Worm (Caenorhabditis elegans) whole organism, young adult: ENCODE measurements around the gene F11F1.1.
A peak's percentile ranks its signal among the peaks of the same experiment; 100 is the strongest.

Experiments
- B0261.1 ChIP-seq: sonication (generic microtip); optimal IDR thresholded peaks from 2 replicates; lab custom pipeline; 2016; ENCODE audit warnings: mild to moderate bottlenecking, missing genetic modification characterization, moderate library complexity, missing compliant biosample characterization
- B0336.3 ChIP-seq: fragments of 200-800 bp; sonication (Bioruptor generic); IDR thresholded peaks from 2 replicates; pipeline ENCODE4 v1.3.6; 2022; ENCODE audit warnings: missing genetic modification characterization, missing compliant biosample characterization
- C06A6.2 ChIP-seq: fragments of 200-800 bp; sonication (Bioruptor generic); conservative IDR thresholded peaks from 2 replicates; pipeline ENCODE4 v1.3.6; 2022; ENCODE audit warnings: missing genetic modification characterization, missing compliant biosample characterization
- C17E4.6 ChIP-seq: fragments of 200-800 bp; sonication (Bioruptor generic); IDR thresholded peaks from 2 replicates; pipeline ENCODE4 v1.3.6; 2022; ENCODE audit warnings: missing genetic modification reagents, missing genetic modification characterization, missing compliant biosample characterization
- F37B4.10 ChIP-seq: fragments of 200-800 bp; sonication (Bioruptor generic); IDR thresholded peaks from 2 replicates; pipeline ENCODE4 v1.3.6; 2022; ENCODE audit warnings: missing genetic modification characterization, missing compliant biosample characterization
- F39B2.1 ChIP-seq: fragments of 200-800 bp; sonication (Bioruptor generic); IDR thresholded peaks from 2 replicates; pipeline ENCODE4 v1.3.6; 2022; ENCODE audit warnings: missing genetic modification reagents, missing genetic modification characterization, missing compliant biosample characterization
- F52B5.7 ChIP-seq: sonication (generic microtip); optimal IDR thresholded peaks from 2 replicates; lab custom pipeline; 2016; ENCODE audit warnings: mild to moderate bottlenecking, missing genetic modification characterization, missing compliant biosample characterization
- F55B11.4 ChIP-seq: sonication (generic microtip); optimal IDR thresholded peaks from 2 replicates; lab custom pipeline; 2016; ENCODE audit warnings: missing compliant biosample characterization, missing genetic modification characterization, borderline replicate concordance; ENCODE audit not compliant: insufficient read depth
- K11D2.4 ChIP-seq: fragments of 200-800 bp; sonication (Bioruptor generic); IDR thresholded peaks from 2 replicates; pipeline ENCODE4 v1.3.6; 2022; ENCODE audit warnings: missing genetic modification reagents, missing genetic modification characterization, missing compliant biosample characterization
- K12H6.12 ChIP-seq: fragments of 200-800 bp; sonication (Bioruptor generic); optimal IDR thresholded peaks from 2 replicates; lab custom pipeline; 2018; ENCODE audit warnings: mild to moderate bottlenecking, missing genetic modification characterization, missing compliant biosample characterization
- T07F8.4 ChIP-seq: sonication (generic microtip); optimal IDR thresholded peaks from 2 replicates; lab custom pipeline; 2016; ENCODE audit warnings: mild to moderate bottlenecking, missing genetic modification characterization, moderate library complexity, missing compliant biosample characterization
- Y53G8AR.9 ChIP-seq: fragments of 200-800 bp; sonication (Bioruptor generic); conservative IDR thresholded peaks from 2 replicates; pipeline ENCODE4 v1.3.6; 2022; ENCODE audit warnings: missing genetic modification reagents, missing genetic modification characterization, missing compliant biosample characterization
- Y56A3A.18 ChIP-seq: fragments of 200-800 bp; sonication (Bioruptor generic); IDR thresholded peaks from 2 replicates; pipeline ENCODE4 v1.3.6; 2022; ENCODE audit warnings: missing genetic modification reagents, missing genetic modification characterization, missing compliant biosample characterization
- Y95B8A.8 ChIP-seq: fragments of 200-800 bp; sonication (Bioruptor generic); IDR thresholded peaks from 2 replicates; pipeline ENCODE4 v1.3.6; 2022; ENCODE audit warnings: missing genetic modification reagents, missing genetic modification characterization, missing compliant biosample characterization
- athp-1 ChIP-seq: sonication (generic microtip); optimal IDR thresholded peaks from 2 replicates; lab custom pipeline; 2017; ENCODE audit warnings: mild to moderate bottlenecking, missing genetic modification characterization, missing compliant biosample characterization
- attf-3 ChIP-seq: fragments of 200-800 bp; sonication (Bioruptor generic); conservative IDR thresholded peaks from 2 replicates; pipeline ENCODE4 v1.3.6; 2022; ENCODE audit warnings: missing genetic modification reagents, missing genetic modification characterization, missing compliant biosample characterization
- attf-5 ChIP-seq: fragments of 200-800 bp; sonication (Bioruptor generic); optimal IDR thresholded peaks from 2 replicates; lab custom pipeline; 2018; ENCODE audit warnings: mild to moderate bottlenecking, missing genetic modification characterization, missing compliant biosample characterization
- ccch-3 ChIP-seq: fragments of 200-800 bp; sonication (Bioruptor generic); optimal IDR thresholded peaks from 2 replicates; lab custom pipeline; 2018; ENCODE audit warnings: mild to moderate bottlenecking, missing genetic modification characterization, missing compliant biosample characterization
- cebp-1 ChIP-seq, 2 experiments: fragments of 200-800 bp in 1 of 2; sonication (Bioruptor generic) in 1 of 2; sonication (generic microtip) in 1 of 2; IDR thresholded peaks in 1 of 2; optimal IDR thresholded peaks in 1 of 2; 2 replicates each; pipeline versions ENCODE4 v1.3.6 to Lab custom; 2017 to 2022; ENCODE audit warnings: missing compliant biosample characterization in 2 of 2, missing genetic modification characterization in 2 of 2, mild to moderate bottlenecking in 1 of 2, missing genetic modification reagents in 1 of 2, moderate library complexity in 1 of 2
- ceh-100 ChIP-seq: fragments of 200-800 bp; sonication (Bioruptor generic); IDR thresholded peaks from 2 replicates; pipeline ENCODE4 v1.3.6; 2022; ENCODE audit warnings: missing genetic modification reagents, missing genetic modification characterization, missing compliant biosample characterization
- dox-1 ChIP-seq: fragments of 200-800 bp; sonication (Bioruptor generic); IDR thresholded peaks from 2 replicates; pipeline ENCODE4 v1.3.6; 2022; ENCODE audit warnings: missing genetic modification reagents, missing genetic modification characterization, missing compliant biosample characterization
- egl-44 ChIP-seq: fragments of 200-800 bp; sonication (Bioruptor generic); IDR thresholded peaks from 2 replicates; pipeline ENCODE4 v1.3.6; 2022; ENCODE audit warnings: missing genetic modification reagents, missing genetic modification characterization, missing compliant biosample characterization
- hmg-1.2 ChIP-seq: fragments of 200-800 bp; sonication (Bioruptor generic); IDR thresholded peaks from 2 replicates; pipeline ENCODE4 v1.3.6; 2022; ENCODE audit warnings: missing genetic modification reagents, missing genetic modification characterization, missing compliant biosample characterization
- hsf-1 ChIP-seq: fragments of 200-800 bp; sonication (Bioruptor generic); IDR thresholded peaks from 2 replicates; pipeline ENCODE4 v1.3.6; 2022; ENCODE audit warnings: missing genetic modification reagents, missing genetic modification characterization, missing compliant biosample characterization
- let-526 ChIP-seq: fragments of 200-800 bp; sonication (Bioruptor generic); IDR thresholded peaks from 2 replicates; pipeline ENCODE4 v1.3.6; 2022; ENCODE audit warnings: missing genetic modification reagents, missing genetic modification characterization, missing compliant biosample characterization
- lin-35 ChIP-seq, 3 experiments: fragments of 150-350 bp in 2 of 3; sonication (generic microtip) in 1 of 3; optimal IDR thresholded peaks; 2 replicates each; lab custom pipeline; 2014 to 2018; ENCODE audit warnings: missing biosample characterization in 3 of 3, missing genetic modification characterization in 3 of 3, missing genetic modification reagents in 3 of 3
- lin-40 ChIP-seq: sonication (generic microtip); optimal IDR thresholded peaks from 2 replicates; lab custom pipeline; 2016; ENCODE audit warnings: missing genetic modification characterization, mild to moderate bottlenecking, missing compliant biosample characterization, missing genotype, missing genetic modification reagents
- mes-4 ChIP-seq: sonication (generic microtip); optimal IDR thresholded peaks from 2 replicates; lab custom pipeline; 2016; ENCODE audit warnings: missing genotype, missing genetic modification characterization, missing compliant biosample characterization
- nfyb-1 ChIP-seq: fragments of 200-800 bp; sonication (Bioruptor generic); IDR thresholded peaks from 2 replicates; pipeline ENCODE4 v1.3.6; 2022; ENCODE audit warnings: missing genetic modification reagents, missing genetic modification characterization, missing compliant biosample characterization
- nhr-80 ChIP-seq: sonication (generic microtip); optimal IDR thresholded peaks from 2 replicates; lab custom pipeline; 2016; ENCODE audit warnings: missing genetic modification characterization, missing compliant biosample characterization
- pbrm-1 ChIP-seq: fragments of 200-800 bp; sonication (Bioruptor generic); IDR thresholded peaks from 2 replicates; pipeline ENCODE4 v1.3.6; 2022; ENCODE audit warnings: missing genetic modification reagents, missing genetic modification characterization, missing compliant biosample characterization
- rpc-1 ChIP-seq, 2 experiments: fragments of 150-350 bp in 1 of 2; sonication (generic microtip) in 1 of 2; optimal IDR thresholded peaks; 2 replicates each; lab custom pipeline; 2014 to 2018; ENCODE audit warnings: missing biosample characterization in 1 of 2, missing genetic modification characterization in 1 of 2, missing genetic modification reagents in 1 of 2, missing genotype in 1 of 2
- sdz-38 ChIP-seq: sonication (generic microtip); optimal IDR thresholded peaks from 2 replicates; lab custom pipeline; 2016; ENCODE audit warnings: missing genotype, missing genetic modification characterization, missing compliant biosample characterization
- sea-2 ChIP-seq: fragments of 200-800 bp; sonication (Bioruptor generic); IDR thresholded peaks from 2 replicates; pipeline ENCODE4 v1.3.6; 2022; ENCODE audit warnings: missing genetic modification characterization, missing compliant biosample characterization
- snpc-1.3 ChIP-seq: sonication (generic microtip); optimal IDR thresholded peaks from 2 replicates; lab custom pipeline; 2017; ENCODE audit warnings: missing genetic modification characterization, mild to moderate bottlenecking, missing compliant biosample characterization, antibody characterized with exemption, moderate library complexity, missing genotype, missing genetic modification reagents; ENCODE audit not compliant: insufficient read depth
- snpc-4 ChIP-seq, 5 experiments: fragments of 150-350 bp in 1 of 5; sonication (generic microtip) in 4 of 5; optimal IDR thresholded peaks; 2 replicates each; lab custom pipeline; 2014 to 2018; ENCODE audit warnings: missing genetic modification characterization in 5 of 5, missing biosample characterization in 3 of 5, antibody characterized with exemption in 2 of 5, mild to moderate bottlenecking in 2 of 5, missing compliant biosample characterization in 2 of 5, missing genotype in 2 of 5, moderate library complexity in 2 of 5, missing genetic modification reagents in 1 of 5
- tbp1 ChIP-seq: fragments of 200-800 bp; sonication (Bioruptor generic); optimal IDR thresholded peaks from 2 replicates; lab custom pipeline; 2018; ENCODE audit warnings: mild to moderate bottlenecking, missing genetic modification characterization, missing compliant biosample characterization
- unc-62 ChIP-seq: fragments of 150-350 bp; optimal IDR thresholded peaks from 2 replicates; lab custom pipeline; 2014; ENCODE audit warnings: missing biosample characterization, missing genetic modification reagents, missing genetic modification characterization
- zim-3 ChIP-seq: sonication (generic microtip); optimal IDR thresholded peaks from 2 replicates; lab custom pipeline; 2017; ENCODE audit warnings: mild to moderate bottlenecking, missing genetic modification characterization, moderate library complexity, missing compliant biosample characterization
- ztf-18 ChIP-seq: sonication (generic microtip); optimal IDR thresholded peaks from 2 replicates; lab custom pipeline; 2016; ENCODE audit warnings: missing genotype, mild to moderate bottlenecking, missing genetic modification characterization, missing compliant biosample characterization
- ztf-6 ChIP-seq: fragments of 200-800 bp; sonication (Bioruptor generic); IDR thresholded peaks from 2 replicates; pipeline ENCODE4 v1.3.6; 2022; ENCODE audit warnings: missing genetic modification reagents, missing genetic modification characterization, missing compliant biosample characterization

The F11F1.1 gene

DNA sequence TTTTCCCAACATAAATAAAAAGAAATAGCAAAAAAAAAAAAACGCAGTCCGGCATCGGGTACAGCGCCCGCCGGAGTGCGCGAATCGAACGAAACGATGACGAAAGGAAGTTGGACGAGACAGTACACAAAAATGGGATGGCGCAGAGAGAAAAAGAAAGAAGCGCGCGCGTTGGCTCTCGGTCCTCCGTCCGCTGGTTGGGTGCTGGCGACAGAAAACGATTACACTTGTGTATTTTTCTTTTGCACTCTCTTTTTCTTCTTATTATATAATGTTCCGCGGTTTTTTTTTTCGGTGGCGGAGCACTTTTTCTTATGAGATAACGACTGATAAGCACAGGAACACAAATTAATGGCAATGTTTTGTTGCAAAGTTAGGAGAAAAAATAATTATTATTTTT, 18.1 kb upstream of the F11F1.1 start (continued):
- TF ChIP-seq Y56A3A.18 (GFP tag; lab: Robert Waterston, UW) (no peak), sdz-38 (no peak), ztf-18 (tag; lab: Kevin White, UChicago) (peak; percentile 61), snpc-1.3 (tag; lab: Kevin White, UChicago) (no peak), attf-3 (GFP tag; lab: Robert Waterston, UW) (no peak), lin-35 (GFP tag; optimal IDR thresholded peaks at IDR 0.05; lab: Kevin White, UChicago) (peak in 1 of 3 experiments; percentile 53), F39B2.1 (GFP tag; lab: Robert Waterston, UW) (no peak), ccch-3 (no peak), cebp-1 (GFP tag; IDR thresholded peaks at IDR 0.05; lab: Robert Waterston, UW) (peak; percentile 23; the same call in 1 of the 2 replicates), cebp-1 (tag; optimal IDR thresholded peaks at IDR 0.05; lab: Kevin White, UChicago) (no peak), let-526 (GFP tag; lab: Robert Waterston, UW) (no peak), nfyb-1 (GFP tag; lab: Robert Waterston, UW) (peak; percentile 71; the same call in 1 of the 2 replicates), F37B4.10 (GFP tag; lab: Robert Waterston, UW) (no peak), nhr-80 (tag; lab: Kevin White, UChicago) (peak; percentile 91), tbp1 (GFP tag; lab: Kevin White, UChicago) (peak; percentile 6), attf-5 (GFP tag; lab: Kevin White, UChicago) (peak; percentile 71), F55B11.4 (tag; lab: Kevin White, UChicago) (no peak), ceh-100 (no peak), B0336.3 (no peak; the same call in 1 of the 2 replicates), sea-2 (GFP tag; lab: Robert Waterston, UW) (no peak), Y95B8A.8 (GFP tag; lab: Robert Waterston, UW) (no peak), athp-1 (no peak), hsf-1 (GFP tag; lab: Robert Waterston, UW) (no peak), zim-3 (tag; lab: Kevin White, UChicago) (no peak), C06A6.2 (GFP tag; lab: Robert Waterston, UW) (no peak), Y53G8AR.9 (no peak), ztf-6 (no peak), hmg-1.2 (peak; percentile 91), rpc-1 (optimal IDR thresholded peaks at IDR 0.05; lab: Kevin White, UChicago) (no peak), rpc-1 (tag; optimal IDR thresholded peaks at IDR 0.05; lab: Kevin White, UChicago) (no peak), unc-62 (no peak), C17E4.6 (GFP tag; lab: Robert Waterston, UW) (no peak), F52B5.7 (tag; lab: Kevin White, UChicago) (no peak), egl-44 (GFP tag; lab: Robert Waterston, UW) (no peak), T07F8.4 (no peak), pbrm-1 (GFP tag; lab: Robert Waterston, UW) (no peak), snpc-4 (GFP tag; optimal IDR thresholded peaks at IDR 0.05; lab: Kevin White, UChicago) (no peak), snpc-4 (tag; optimal IDR thresholded peaks at IDR 0.05; lab: Kevin White, UChicago) (peak in 1 of 4 experiments; percentile 15), K11D2.4 (GFP tag; lab: Robert Waterston, UW) (peak; percentile 72), mes-4 (tag; lab: Kevin White, UChicago) (no peak), dox-1 (GFP tag; lab: Robert Waterston, UW) (no peak), lin-40 (tag; lab: Kevin White, UChicago) (peak; percentile 64), K12H6.12 (peak; percentile 14), B0261.1 (tag; lab: Kevin White, UChicago) (no peak)
- TF ChIP-seq, all 124 proteins: peak for 15
